Fruit fly (Drosophila melanogaster): ENCODE results near the gene rumi.

rumi gene

dm6 chr3R:22750534-22750947 lies at the start of gene rumi, which contains the start of the genes CG7029 and Usp12-46:
TSS of gene rumi (minus strand) at chr3R:22750597.
TSS of gene CG7029 (plus strand) at chr3R:22750901.
TSS of gene Usp12-46 (plus strand) at chr3R:22750901.
- TF ChIP-seq Dll (optimal IDR thresholded peaks at IDR 0.05): no peak
- no peak for TF ChIP-seq usp (GFP tag; optimal IDR thresholded peaks at IDR 0.05)
- TF ChIP-seq EcR (GFP tag; optimal IDR thresholded peaks at IDR 0.05): no peak
- no peak for TF ChIP-seq psq (optimal IDR thresholded peaks at IDR 0.05)
- TF ChIP-seq CG8478 (optimal IDR thresholded peaks at IDR 0.05): no peak
- TF ChIP-seq pan (optimal IDR thresholded peaks at IDR 0.05): no peak

dm6 chr3R:22793953-22794352 lies 43.6 kb upstream of the rumi start:
- TF ChIP-seq usp (GFP tag; optimal IDR thresholded peaks at IDR 0.05) (no peak), pan (optimal IDR thresholded peaks at IDR 0.05) (no peak), Dll (optimal IDR thresholded peaks at IDR 0.05) (no peak), EcR (GFP tag; optimal IDR thresholded peaks at IDR 0.05) (no peak), CG8478 (optimal IDR thresholded peaks at IDR 0.05) (no peak), psq (optimal IDR thresholded peaks at IDR 0.05) (no peak)

dm6 chr3R:22789106-22789505 lies 38.7 kb upstream of the rumi start:
- TF ChIP-seq psq (optimal IDR thresholded peaks at IDR 0.05): no peak
- TF ChIP-seq CG8478 (optimal IDR thresholded peaks at IDR 0.05): no peak
- no peak for TF ChIP-seq Dll (optimal IDR thresholded peaks at IDR 0.05)
- no peak for TF ChIP-seq usp (GFP tag; optimal IDR thresholded peaks at IDR 0.05)
- TF ChIP-seq pan (optimal IDR thresholded peaks at IDR 0.05): no peak
- no peak for TF ChIP-seq EcR (GFP tag; optimal IDR thresholded peaks at IDR 0.05)

- no peak for TF ChIP-seq usp (GFP tag; optimal IDR thresholded peaks at IDR 0.05)
- TF ChIP-seq pan (optimal IDR thresholded peaks at IDR 0.05): no peak
- no peak for TF ChIP-seq Dll (optimal IDR thresholded peaks at IDR 0.05)
- TF ChIP-seq psq (optimal IDR thresholded peaks at IDR 0.05): no peak
- no peak for TF ChIP-seq EcR (GFP tag; optimal IDR thresholded peaks at IDR 0.05)
- no peak for TF ChIP-seq CG8478 (optimal IDR thresholded peaks at IDR 0.05)
These were observed 34.4 kb upstream of the rumi start for dm6 chr3R:22784674-22785316.

- TF ChIP-seq EcR (GFP tag; optimal IDR thresholded peaks at IDR 0.05) (no peak), pan (optimal IDR thresholded peaks at IDR 0.05) (no peak), psq (optimal IDR thresholded peaks at IDR 0.05) (no peak), CG8478 (optimal IDR thresholded peaks at IDR 0.05) (no peak), usp (GFP tag; optimal IDR thresholded peaks at IDR 0.05) (no peak), Dll (optimal IDR thresholded peaks at IDR 0.05) (no peak)
These were observed 31.0 kb upstream of the rumi start for dm6 chr3R:22781412-22781811.

dm6 chr3R:22780135-22780534 lies 29.7 kb upstream of the rumi start:
- TF ChIP-seq usp (GFP tag; optimal IDR thresholded peaks at IDR 0.05) (no peak), CG8478 (optimal IDR thresholded peaks at IDR 0.05) (no peak), Dll (optimal IDR thresholded peaks at IDR 0.05) (no peak), pan (optimal IDR thresholded peaks at IDR 0.05) (no peak), EcR (GFP tag; optimal IDR thresholded peaks at IDR 0.05) (no peak), psq (optimal IDR thresholded peaks at IDR 0.05) (no peak)

- TF ChIP-seq EcR (GFP tag; optimal IDR thresholded peaks at IDR 0.05) (no peak), CG8478 (optimal IDR thresholded peaks at IDR 0.05) (no peak), pan (optimal IDR thresholded peaks at IDR 0.05) (no peak), psq (optimal IDR thresholded peaks at IDR 0.05) (no peak), Dll (optimal IDR thresholded peaks at IDR 0.05) (no peak), usp (GFP tag; optimal IDR thresholded peaks at IDR 0.05) (no peak)
These were observed 26.1 kb upstream of the rumi start for dm6 chr3R:22776457-22776856.

- no peak for TF ChIP-seq pan (optimal IDR thresholded peaks at IDR 0.05)
- TF ChIP-seq CG8478 (optimal IDR thresholded peaks at IDR 0.05): no peak
- no peak for TF ChIP-seq Dll (optimal IDR thresholded peaks at IDR 0.05)
- TF ChIP-seq EcR (GFP tag; optimal IDR thresholded peaks at IDR 0.05): no peak
- no peak for TF ChIP-seq usp (GFP tag; optimal IDR thresholded peaks at IDR 0.05)
- TF ChIP-seq psq (optimal IDR thresholded peaks at IDR 0.05): no peak
These were observed 21.3 kb upstream of the rumi start, which contains the start of gene CG43095 for dm6 chr3R:22771670-22772069. TSS of gene CG43095 (minus strand) at chr3R:22771770.

- no peak for TF ChIP-seq Dll (optimal IDR thresholded peaks at IDR 0.05)
- TF ChIP-seq pan (optimal IDR thresholded peaks at IDR 0.05): no peak
- TF ChIP-seq EcR (GFP tag; optimal IDR thresholded peaks at IDR 0.05): no peak
- TF ChIP-seq CG8478 (optimal IDR thresholded peaks at IDR 0.05): no peak
- no peak for TF ChIP-seq psq (optimal IDR thresholded peaks at IDR 0.05)
- no peak for TF ChIP-seq usp (GFP tag; optimal IDR thresholded peaks at IDR 0.05)
These were observed 20.5 kb upstream of the rumi start, which contains the start of gene CG43094 for dm6 chr3R:22770887-22771286. TSS of gene CG43094 (minus strand) at chr3R:22770987.

dm6 chr3R:22770207-22770606 lies 19.8 kb upstream of the rumi start, which contains the start of gene CG43093:
TSS of gene CG43093 (minus strand) at chr3R:22770307.
- no peak for TF ChIP-seq Dll (optimal IDR thresholded peaks at IDR 0.05)
- no peak for TF ChIP-seq psq (optimal IDR thresholded peaks at IDR 0.05)

dm6 chr3R:22769567-22769966 lies 19.2 kb upstream of the rumi start, which contains the start of gene CG43092:
TSS of gene CG43092 (minus strand) at chr3R:22769667.
- TF ChIP-seq psq (optimal IDR thresholded peaks at IDR 0.05) (no peak), Dll (optimal IDR thresholded peaks at IDR 0.05) (no peak), pan (optimal IDR thresholded peaks at IDR 0.05) (no peak), CG8478 (optimal IDR thresholded peaks at IDR 0.05) (no peak), usp (GFP tag; optimal IDR thresholded peaks at IDR 0.05) (no peak), EcR (GFP tag; optimal IDR thresholded peaks at IDR 0.05) (no peak)

dm6 chr3R:22768633-22769032 lies 18.2 kb upstream of the rumi start, which contains the start of gene CG43091:
TSS of gene CG43091 (minus strand) at chr3R:22768733.
- TF ChIP-seq CG8478 (optimal IDR thresholded peaks at IDR 0.05) (no peak), EcR (GFP tag; optimal IDR thresholded peaks at IDR 0.05) (no peak), Dll (optimal IDR thresholded peaks at IDR 0.05) (no peak), pan (optimal IDR thresholded peaks at IDR 0.05) (no peak), psq (optimal IDR thresholded peaks at IDR 0.05) (no peak), usp (GFP tag; optimal IDR thresholded peaks at IDR 0.05) (no peak)

Data from whole organism.